Worm (Caenorhabditis elegans): ENCODE measurements around the gene frm-10.

frm-10 gene

DNA sequence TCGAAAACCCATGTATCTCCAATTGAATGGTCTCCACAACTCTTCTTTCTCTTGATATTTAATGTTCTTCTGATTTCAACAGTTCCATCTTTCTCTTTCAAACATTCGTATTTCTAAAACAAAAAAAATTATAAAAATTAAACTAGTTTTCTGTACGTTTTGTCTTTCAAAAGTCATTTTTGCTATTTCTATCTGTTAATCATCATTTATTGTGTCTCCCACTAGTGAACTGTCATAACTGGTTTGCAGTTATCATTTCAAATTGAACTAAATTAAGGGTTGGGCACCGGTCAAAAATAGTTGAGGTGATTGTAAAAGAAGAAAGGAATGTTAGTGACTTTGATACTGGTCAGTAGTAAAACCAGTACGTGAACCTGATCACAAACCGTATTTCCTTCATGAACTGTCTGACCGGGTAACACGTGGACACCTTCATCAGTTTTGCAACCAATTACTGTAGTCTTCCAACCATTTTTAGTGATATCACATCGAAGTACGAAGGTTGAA lies 25.3 kb downstream of the frm-10 start:
- no peak for TF ChIP-seq flt-1 (GFP tag; IDR thresholded peaks at IDR 0.05)
- TF ChIP-seq sea-1 (GFP tag; conservative IDR thresholded peaks at IDR 0.05), result no peak
- no peak for TF ChIP-seq hnd-1 (tag; optimal IDR thresholded peaks at IDR 0.05)
- TF ChIP-seq hmg-4 (GFP tag; optimal IDR thresholded peaks at IDR 0.05), result no peak
- no peak for TF ChIP-seq tra-4 (tag; optimal IDR thresholded peaks at IDR 0.05)
- no peak for TF ChIP-seq B0310.2 (tag; optimal IDR thresholded peaks at IDR 0.05)
- TF ChIP-seq scrt-1 (GFP tag; IDR thresholded peaks at IDR 0.05), result no peak
- no peak for TF ChIP-seq pes-1 (GFP tag; IDR thresholded peaks at IDR 0.05)

DNA sequence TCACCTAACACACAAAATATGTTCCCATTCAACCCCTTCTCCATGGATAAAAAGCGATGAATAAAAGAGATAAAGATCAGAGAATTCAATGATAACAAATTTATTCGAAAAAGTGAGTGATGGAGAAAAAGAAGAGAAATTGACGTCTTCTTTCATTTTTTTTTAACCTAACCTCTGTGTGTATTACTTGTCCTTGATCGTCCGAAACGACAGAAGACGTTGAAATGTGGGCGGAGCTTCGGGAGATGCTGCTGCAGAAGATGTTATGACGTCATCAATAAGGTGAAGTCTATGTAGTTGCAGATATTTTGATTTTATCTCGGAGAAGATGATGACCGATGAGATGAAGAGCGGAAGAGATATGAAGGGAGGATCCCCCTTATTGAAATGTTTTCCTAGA lies 26.8 kb downstream of the frm-10 start, which contains the start of gene T10G3.3:
TSS of gene T10G3.3 (minus strand) at position 370 of the 400 bp plus-strand sequence.
- TF ChIP-seq F13C5.2 (tag; optimal IDR thresholded peaks at IDR 0.05) (no peak), scrt-1 (GFP tag; IDR thresholded peaks at IDR 0.05) (no peak), flt-1 (GFP tag; IDR thresholded peaks at IDR 0.05) (no peak), sea-1 (GFP tag; conservative IDR thresholded peaks at IDR 0.05) (no peak), ets-7 (tag; optimal IDR thresholded peaks at IDR 0.05) (no peak), tra-4 (tag; optimal IDR thresholded peaks at IDR 0.05) (no peak), ceh-36 (tag; optimal IDR thresholded peaks at IDR 0.05) (no peak), hmbx-1 (tag; optimal IDR thresholded peaks at IDR 0.05) (no peak), tbx-37 (GFP tag; conservative IDR thresholded peaks at IDR 0.05) (no peak)

- no peak for TF ChIP-seq tbx-11 (GFP tag; IDR thresholded peaks at IDR 0.05)
- TF ChIP-seq F13C5.2 (tag; optimal IDR thresholded peaks at IDR 0.05), result peak; percentile 66
- no peak for TF ChIP-seq ceh-36 (tag; optimal IDR thresholded peaks at IDR 0.05)
These were observed 34.4 kb downstream of the frm-10 start, which contains the start of the genes eea-1 and gut-2 for ce11 chrV:13497322-13497847. Gene eea-1 (minus strand): TSS chrV:13497372. Gene gut-2 (plus strand): TSS chrV:13497690.

DNA sequence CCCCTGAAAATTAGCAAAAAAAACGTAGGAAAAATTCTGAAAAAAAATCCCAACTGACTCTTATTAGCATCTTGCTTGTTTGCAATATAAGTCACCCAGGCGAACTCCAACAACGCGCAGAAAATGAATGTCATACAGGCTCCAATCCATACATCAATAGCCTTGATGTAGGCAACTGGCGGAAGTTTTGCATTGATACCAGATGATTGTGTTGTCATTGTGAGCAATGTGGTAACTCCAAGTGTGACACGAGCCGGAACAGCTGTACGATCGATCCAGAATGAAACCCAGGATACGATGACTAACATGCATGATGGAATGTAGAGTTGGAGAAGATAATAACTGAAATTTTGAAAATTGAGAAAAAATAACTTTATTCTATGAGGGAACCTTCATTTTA lies 36.2 kb downstream of the frm-10 start:
- TF ChIP-seq F13C5.2 (tag; optimal IDR thresholded peaks at IDR 0.05) (no peak), hnd-1 (tag; optimal IDR thresholded peaks at IDR 0.05) (no peak), tbx-11 (GFP tag; IDR thresholded peaks at IDR 0.05) (no peak), ama-1 (optimal IDR thresholded peaks at IDR 0.05) (no peak), ets-7 (tag; optimal IDR thresholded peaks at IDR 0.05) (no peak), flt-1 (GFP tag; IDR thresholded peaks at IDR 0.05) (no peak), ceh-36 (tag; optimal IDR thresholded peaks at IDR 0.05) (no peak), ceh-13 (GFP tag; optimal IDR thresholded peaks at IDR 0.05) (no peak), tbx-37 (GFP tag; conservative IDR thresholded peaks at IDR 0.05) (no peak), scrt-1 (GFP tag; IDR thresholded peaks at IDR 0.05) (no peak), hmg-4 (GFP tag; optimal IDR thresholded peaks at IDR 0.05) (no peak), sea-1 (GFP tag; conservative IDR thresholded peaks at IDR 0.05) (no peak)

DNA sequence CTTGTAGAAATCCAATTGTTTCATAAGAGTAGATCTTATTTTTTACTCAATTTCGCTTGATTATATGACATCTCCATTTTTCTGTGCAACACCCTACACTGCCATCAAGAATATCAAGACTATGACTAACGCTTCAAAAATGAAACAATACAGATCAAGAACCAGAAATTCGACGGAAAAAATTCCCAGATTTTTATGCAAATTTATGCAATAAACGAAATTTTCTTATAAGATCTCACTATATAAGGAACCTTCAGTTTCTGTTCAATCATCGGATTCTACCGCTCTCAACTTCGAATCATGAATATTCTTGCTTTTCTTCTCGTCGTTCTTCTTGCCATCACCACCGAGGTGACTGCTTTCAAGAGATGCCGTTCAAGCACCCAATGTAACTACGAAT lies 43.3 kb downstream of the frm-10 start, which contains the start of gene R11G10.4:
TSS of gene R11G10.4 (plus strand) at position 301 of the 400 bp plus-strand sequence.
- TF ChIP-seq ceh-36 (tag; optimal IDR thresholded peaks at IDR 0.05), result no peak
- TF ChIP-seq tbx-11 (GFP tag; IDR thresholded peaks at IDR 0.05), result no peak

- TF ChIP-seq B0310.2 (tag; optimal IDR thresholded peaks at IDR 0.05), result no peak
- TF ChIP-seq pes-1 (GFP tag; IDR thresholded peaks at IDR 0.05), result no peak
These were observed 48.6 kb downstream of the frm-10 start, which contains the start of gene avr-15 for ce11 chrV:13511618-13512017. Gene avr-15 (minus strand): TSS chrV:13511718.

ce11 chrV:13512515-13512914 lies 49.5 kb downstream of the frm-10 start:
- no peak for TF ChIP-seq hmg-4 (GFP tag; optimal IDR thresholded peaks at IDR 0.05)
- TF ChIP-seq F13C5.2 (tag; optimal IDR thresholded peaks at IDR 0.05), result no peak
- TF ChIP-seq tbx-11 (GFP tag; IDR thresholded peaks at IDR 0.05), result no peak
- TF ChIP-seq scrt-1 (GFP tag; IDR thresholded peaks at IDR 0.05), result no peak
- no peak for TF ChIP-seq ets-7 (tag; optimal IDR thresholded peaks at IDR 0.05)
- TF ChIP-seq hmbx-1 (tag; optimal IDR thresholded peaks at IDR 0.05), result no peak
- no peak for TF ChIP-seq flt-1 (GFP tag; IDR thresholded peaks at IDR 0.05)
- TF ChIP-seq pes-1 (GFP tag; IDR thresholded peaks at IDR 0.05), result no peak
- TF ChIP-seq aly-1 (tag; optimal IDR thresholded peaks at IDR 0.05), result no peak
- TF ChIP-seq B0310.2 (tag; optimal IDR thresholded peaks at IDR 0.05), result no peak
- TF ChIP-seq ceh-13 (GFP tag; optimal IDR thresholded peaks at IDR 0.05), result no peak

DNA sequence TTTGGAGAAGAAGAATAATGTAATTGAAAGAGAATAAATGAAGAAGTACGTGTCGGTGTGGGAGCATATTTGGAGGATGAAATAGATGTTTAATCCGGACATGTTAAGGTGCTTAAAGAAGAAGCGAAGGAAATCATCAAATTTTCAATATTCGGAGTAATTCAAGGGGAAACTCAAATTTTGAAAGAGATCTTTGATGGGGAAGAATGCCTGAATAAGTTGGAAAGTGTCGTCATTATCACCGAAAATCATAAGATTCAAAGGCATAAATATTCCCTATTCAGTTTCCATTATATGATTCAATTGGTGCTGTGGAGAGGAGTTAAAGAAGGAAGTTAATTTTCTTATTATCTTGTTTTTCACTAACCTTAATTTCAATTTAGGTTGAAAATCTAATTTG lies 52.1 kb downstream of the frm-10 start, which contains the start of gene semi-1:
TSS of gene semi-1 (minus strand) at position 101 of the 400 bp plus-strand sequence.
- TF ChIP-seq pes-1 (GFP tag; IDR thresholded peaks at IDR 0.05), result no peak
- TF ChIP-seq ceh-36 (tag; optimal IDR thresholded peaks at IDR 0.05), result no peak
- no peak for TF ChIP-seq hnd-1 (tag; optimal IDR thresholded peaks at IDR 0.05)
- no peak for TF ChIP-seq flt-1 (GFP tag; IDR thresholded peaks at IDR 0.05)
- no peak for TF ChIP-seq tbx-11 (GFP tag; IDR thresholded peaks at IDR 0.05)
- TF ChIP-seq ceh-13 (GFP tag; optimal IDR thresholded peaks at IDR 0.05), result no peak
- TF ChIP-seq sea-1 (GFP tag; conservative IDR thresholded peaks at IDR 0.05), result no peak
- no peak for TF ChIP-seq hmbx-1 (tag; optimal IDR thresholded peaks at IDR 0.05)
- TF ChIP-seq tra-4 (tag; optimal IDR thresholded peaks at IDR 0.05), result no peak
- no peak for TF ChIP-seq ets-7 (tag; optimal IDR thresholded peaks at IDR 0.05)
- TF ChIP-seq F13C5.2 (tag; optimal IDR thresholded peaks at IDR 0.05), result no peak
- TF ChIP-seq scrt-1 (GFP tag; IDR thresholded peaks at IDR 0.05), result no peak
- TF ChIP-seq tbx-37 (GFP tag; conservative IDR thresholded peaks at IDR 0.05), result no peak
- no peak for TF ChIP-seq aly-1 (tag; optimal IDR thresholded peaks at IDR 0.05)
- no peak for TF ChIP-seq hmg-4 (GFP tag; optimal IDR thresholded peaks at IDR 0.05)
- TF ChIP-seq B0310.2 (tag; optimal IDR thresholded peaks at IDR 0.05), result no peak
- no peak for TF ChIP-seq ama-1 (optimal IDR thresholded peaks at IDR 0.05)
